Worm (Caenorhabditis elegans) whole organism, mixed stage, embryonic: ENCODE measurements around the gene tbce-1.

ENCODE experiments used
- ceh-83 ChIP-seq: fragments of 200-800 bp; sonication (Bioruptor generic); optimal IDR thresholded peaks from 2 replicates; lab custom pipeline; 2018; ENCODE audit warnings: mild to moderate bottlenecking, missing genetic modification characterization, missing compliant biosample characterization
- mep-1 ChIP-seq: fragments of 150-350 bp; optimal IDR thresholded peaks from 2 replicates; lab custom pipeline; 2017; ENCODE audit warnings: missing biosample characterization, missing genetic modification reagents, missing genetic modification characterization, inconsistent platforms
- pha-4 ChIP-seq: fragments of 150-350 bp; optimal IDR thresholded peaks from 2 replicates; lab custom pipeline; 2018; ENCODE audit warnings: missing biosample characterization, missing genetic modification reagents, missing genetic modification characterization
- ztf-11 ChIP-seq: fragments of 150-350 bp; optimal IDR thresholded peaks from 2 replicates; lab custom pipeline; 2014; ENCODE audit warnings: missing biosample characterization, missing genetic modification characterization

- TF ChIP-seq ceh-83 (no peak), ztf-11 (tag; lab: Kevin White, UChicago) (no peak), mep-1 (tag; lab: Kevin White, UChicago) (no peak), pha-4 (tag; lab: Kevin White, UChicago) (no peak)
Measured at ce11 chrIV:8339636-8340035, 45.1 kb downstream of the tbce-1 start, which contains the start of gene lgc-6.
